Fruit fly (Drosophila melanogaster) whole organism, adult: ENCODE results near the gene CG3909.

Source experiments
- CG11617 ChIP-seq: fragments of 200-800 bp; sonication (Bioruptor generic); optimal IDR thresholded peaks from 2 replicates; lab custom pipeline; 2017; ENCODE audit warnings: mild to moderate bottlenecking, missing biosample characterization, missing genetic modification reagents, missing genetic modification characterization
- CG12768 ChIP-seq: fragments of 200-800 bp; sonication (Bioruptor generic); optimal IDR thresholded peaks from 2 replicates; lab custom pipeline; 2017; ENCODE audit warnings: missing biosample characterization, missing genetic modification characterization, mild to moderate bottlenecking, moderate library complexity, missing genetic modification reagents
- tj ChIP-seq: fragments of 200-800 bp; sonication (Bioruptor generic); optimal IDR thresholded peaks from 3 replicates; lab custom pipeline; 2017; ENCODE audit warnings: missing biosample characterization, mild to moderate bottlenecking, missing genetic modification characterization, moderate library complexity
- toe ChIP-seq: fragments of 200-800 bp; sonication (Bioruptor generic); optimal IDR thresholded peaks from 2 replicates; lab custom pipeline; 2016; ENCODE audit warnings: missing biosample characterization, missing genetic modification characterization

DNA sequence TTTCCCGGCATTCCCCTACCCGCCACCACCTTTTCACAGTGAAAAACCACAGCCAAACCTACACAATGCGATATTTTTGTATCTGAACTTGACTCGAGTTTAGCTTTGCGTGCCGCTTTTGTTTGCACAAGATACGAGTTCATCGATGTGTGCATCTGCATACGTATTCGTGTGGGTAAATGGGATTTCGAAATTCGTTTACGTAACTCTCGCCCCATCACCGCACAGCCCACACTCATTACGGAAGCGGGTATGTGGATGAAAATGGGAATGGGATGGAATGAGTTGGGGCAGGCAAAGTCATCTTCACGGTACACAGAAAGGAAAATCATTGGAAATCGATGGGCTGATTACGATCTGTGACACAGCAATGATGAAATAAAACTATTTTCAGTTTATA, 43.2 kb downstream of the CG3909 start:
- no peak for TF ChIP-seq CG11617 (GFP tag; lab: Kevin White, UChicago)
- TF ChIP-seq toe (GFP tag; lab: Kevin White, UChicago) = peak; percentile 43
- TF ChIP-seq tj = no peak
- no peak for TF ChIP-seq CG12768 (GFP tag; lab: Kevin White, UChicago)
